Fruit fly (Drosophila melanogaster): ENCODE data around the gene subdued.

dm6 chr3R:19622005-19622404 is 20.5 kb downstream of the subdued start:
- TF ChIP-seq cato (GFP tag; optimal IDR thresholded peaks at IDR 0.05; ENCODE audit: borderline replicate concordance), result no peak
- TF ChIP-seq esg (GFP tag; conservative IDR thresholded peaks at IDR 0.05), result no peak

Measured in whole organism, embryonic.